Fruit fly (Drosophila melanogaster): ENCODE measurements around the gene CG15888.

CG15888 gene

dm6 chr3R:13294461-13294860, 8.1 kb upstream of the CG15888 start, which contains the start of gene CG8773:
TSS of gene CG8773 (plus strand) at chr3R:13294748.
- TF ChIP-seq CG15710 (tag; optimal IDR thresholded peaks at IDR 0.05) (no peak), CG9948 (tag; optimal IDR thresholded peaks at IDR 0.05) (no peak), CG13204 (GFP tag; optimal IDR thresholded peaks at IDR 0.05) (no peak), CG10348 (GFP tag; IDR thresholded peaks at IDR 0.05) (no peak), fd96Ca (GFP tag; IDR thresholded peaks at IDR 0.05) (no peak), Ets98B (GFP tag; IDR thresholded peaks at IDR 0.05) (no peak), CG14655 (GFP tag; optimal IDR thresholded peaks at IDR 0.05) (no peak), CG12605 (GFP tag; IDR thresholded peaks at IDR 0.05) (no peak), CG8301 (tag; optimal IDR thresholded peaks at IDR 0.05) (no peak), CG8159 (tag; optimal IDR thresholded peaks at IDR 0.05) (no peak), CG17806 (tag; optimal IDR thresholded peaks at IDR 0.05) (no peak), gl (tag; optimal IDR thresholded peaks at IDR 0.05) (no peak), CG32121 (GFP tag; IDR thresholded peaks at IDR 0.05) (no peak), CG4496 (GFP tag; IDR thresholded peaks at IDR 0.05) (no peak), Pif1A (GFP tag; optimal IDR thresholded peaks at IDR 0.05) (no peak)

dm6 chr3R:13293148-13293756, 6.9 kb upstream of the CG15888 start, which contains the start of gene wntD:
TSS of gene wntD (minus strand) at chr3R:13293198.
- no peak for TF ChIP-seq Pif1A (GFP tag; optimal IDR thresholded peaks at IDR 0.05)
- TF ChIP-seq rn (GFP tag; IDR thresholded peaks at IDR 0.05) = no peak
- TF ChIP-seq gl (tag; optimal IDR thresholded peaks at IDR 0.05) = no peak
- TF ChIP-seq CG34367 (tag; optimal IDR thresholded peaks at IDR 0.05) = no peak
- TF ChIP-seq Pif1B (GFP tag; optimal IDR thresholded peaks at IDR 0.05) = no peak
- no peak for TF ChIP-seq CG10348 (GFP tag; IDR thresholded peaks at IDR 0.05)
- no peak for TF ChIP-seq CG8301 (tag; optimal IDR thresholded peaks at IDR 0.05)
- no peak for TF ChIP-seq fd96Ca (GFP tag; IDR thresholded peaks at IDR 0.05)
- TF ChIP-seq CG8159 (tag; optimal IDR thresholded peaks at IDR 0.05) = no peak
- TF ChIP-seq Snoo (tag; optimal IDR thresholded peaks at IDR 0.05) = no peak
- TF ChIP-seq CG4496 (GFP tag; IDR thresholded peaks at IDR 0.05) = no peak
- no peak for TF ChIP-seq CG32121 (GFP tag; IDR thresholded peaks at IDR 0.05)
- no peak for TF ChIP-seq Ets98B (GFP tag; IDR thresholded peaks at IDR 0.05)
- TF ChIP-seq CG12605 (GFP tag; IDR thresholded peaks at IDR 0.05) = no peak
- no peak for TF ChIP-seq EcR (GFP tag; optimal IDR thresholded peaks at IDR 0.05)
- no peak for TF ChIP-seq CG13204 (GFP tag; optimal IDR thresholded peaks at IDR 0.05)
- TF ChIP-seq CG17806 (tag; optimal IDR thresholded peaks at IDR 0.05) = no peak
- TF ChIP-seq CG9948 (tag; optimal IDR thresholded peaks at IDR 0.05) = no peak

- TF ChIP-seq D1 (tag; optimal IDR thresholded peaks at IDR 0.05) = no peak
Observed at dm6 chr3R:13290329-13290728, 4.0 kb upstream of the CG15888 start, which contains the start of gene Osi22. TSS of gene Osi22 (plus strand) at chr3R:13290629.

dm6 chr3R:13288763-13289312, 2.5 kb upstream of the CG15888 start, which contains the start of gene apn:
TSS of gene apn (minus strand) at chr3R:13288813.
- TF ChIP-seq CG32121 (GFP tag; IDR thresholded peaks at IDR 0.05) = no peak
- TF ChIP-seq rn (GFP tag; IDR thresholded peaks at IDR 0.05) = no peak
- TF ChIP-seq CG8301 (tag; optimal IDR thresholded peaks at IDR 0.05) = no peak
- TF ChIP-seq CG13204 (GFP tag; optimal IDR thresholded peaks at IDR 0.05) = no peak
- TF ChIP-seq CG15710 (tag; optimal IDR thresholded peaks at IDR 0.05) = no peak
- TF ChIP-seq CG17806 (tag; optimal IDR thresholded peaks at IDR 0.05) = no peak
- no peak for TF ChIP-seq CG34367 (tag; optimal IDR thresholded peaks at IDR 0.05)
- no peak for TF ChIP-seq Pif1A (GFP tag; optimal IDR thresholded peaks at IDR 0.05)
- no peak for TF ChIP-seq D1 (tag; optimal IDR thresholded peaks at IDR 0.05)
- no peak for TF ChIP-seq CG14655 (GFP tag; optimal IDR thresholded peaks at IDR 0.05)
- TF ChIP-seq gl (tag; optimal IDR thresholded peaks at IDR 0.05) = no peak
- no peak for TF ChIP-seq CG8159 (tag; optimal IDR thresholded peaks at IDR 0.05)
- TF ChIP-seq CG10348 (GFP tag; IDR thresholded peaks at IDR 0.05) = no peak
- no peak for TF ChIP-seq fd96Ca (GFP tag; IDR thresholded peaks at IDR 0.05)

dm6 chr3R:13285110-13285509, 1.2 kb downstream of the CG15888 start:
- no peak for TF ChIP-seq CG4496 (GFP tag; IDR thresholded peaks at IDR 0.05)
- TF ChIP-seq fd96Ca (GFP tag; IDR thresholded peaks at IDR 0.05) = no peak
- TF ChIP-seq rn (GFP tag; IDR thresholded peaks at IDR 0.05) = no peak
- TF ChIP-seq Snoo (tag; optimal IDR thresholded peaks at IDR 0.05) = no peak
- TF ChIP-seq CG13204 (GFP tag; optimal IDR thresholded peaks at IDR 0.05) = no peak
- TF ChIP-seq Ets98B (GFP tag; IDR thresholded peaks at IDR 0.05) = no peak
- no peak for TF ChIP-seq CG17806 (tag; optimal IDR thresholded peaks at IDR 0.05)
- no peak for TF ChIP-seq CG34367 (tag; optimal IDR thresholded peaks at IDR 0.05)
- no peak for TF ChIP-seq gl (tag; optimal IDR thresholded peaks at IDR 0.05)
- TF ChIP-seq CG10348 (GFP tag; IDR thresholded peaks at IDR 0.05) = no peak
- no peak for TF ChIP-seq CG9948 (tag; optimal IDR thresholded peaks at IDR 0.05)
- no peak for TF ChIP-seq EcR (GFP tag; optimal IDR thresholded peaks at IDR 0.05)
- no peak for TF ChIP-seq CG12605 (GFP tag; IDR thresholded peaks at IDR 0.05)
- TF ChIP-seq Pif1B (GFP tag; optimal IDR thresholded peaks at IDR 0.05) = no peak
- TF ChIP-seq D1 (tag; optimal IDR thresholded peaks at IDR 0.05) = no peak
- no peak for TF ChIP-seq CG15710 (tag; optimal IDR thresholded peaks at IDR 0.05)
- no peak for TF ChIP-seq CG8301 (tag; optimal IDR thresholded peaks at IDR 0.05)
- TF ChIP-seq CG8159 (tag; optimal IDR thresholded peaks at IDR 0.05) = no peak
- no peak for TF ChIP-seq CG32121 (GFP tag; IDR thresholded peaks at IDR 0.05)
- TF ChIP-seq CG14655 (GFP tag; optimal IDR thresholded peaks at IDR 0.05) = no peak

dm6 chr3R:13279419-13279818, 6.9 kb downstream of the CG15888 start, which contains the start of gene CG8630:
TSS of gene CG8630 (plus strand) at chr3R:13279721.
- TF ChIP-seq CG32121 (GFP tag; IDR thresholded peaks at IDR 0.05) (no peak), CG4496 (GFP tag; IDR thresholded peaks at IDR 0.05) (0 out of 3 replicates have a peak, but pooled peaks have one; percentile 12), Pif1B (GFP tag; optimal IDR thresholded peaks at IDR 0.05) (no peak), CG14655 (GFP tag; optimal IDR thresholded peaks at IDR 0.05) (no peak)
